Worm (Caenorhabditis elegans) whole organism, L4 larva: ENCODE measurements around the gene C02B8.6.
A peak's percentile ranks its signal among the peaks of the same experiment; 100 is the strongest.

Source experiments
- Y75B8A.6 ChIP-seq: fragments of 200-800 bp; sonication (Bioruptor generic); IDR thresholded peaks from 2 replicates; pipeline ENCODE4 v1.3.6; 2022; ENCODE audit warnings: missing genetic modification reagents, missing genetic modification characterization, missing compliant biosample characterization
- ama-1 ChIP-seq: fragments of 150-350 bp; optimal IDR thresholded peaks from 2 replicates; lab custom pipeline; 2014; ENCODE audit warnings: inconsistent platforms, mixed read lengths
- ces-1 ChIP-seq: fragments of 150-350 bp; sonication (generic microtip); optimal IDR thresholded peaks from 4 replicates; lab custom pipeline; 2014; ENCODE audit warnings: missing biosample characterization, missing genetic modification reagents, missing genetic modification characterization
- lsy-2 ChIP-seq, 2 experiments: fragments of 150-350 bp in 1 of 2; sonication (generic microtip) in 1 of 2; optimal IDR thresholded peaks; 2 replicates each; lab custom pipeline; 2014 to 2017; ENCODE audit warnings: missing biosample characterization in 2 of 2, missing genetic modification characterization in 2 of 2
- mdl-1 ChIP-seq, 2 experiments: fragments of 150-350 bp in 1 of 2; sonication (generic microtip) in 1 of 2; optimal IDR thresholded peaks; 2 replicates each; lab custom pipeline; 2014 to 2017; ENCODE audit warnings: missing biosample characterization in 2 of 2, missing genetic modification characterization in 2 of 2
- mep-1 ChIP-seq: fragments of 150-350 bp; sonication (generic microtip); optimal IDR thresholded peaks from 3 replicates; lab custom pipeline; 2014; ENCODE audit warnings: missing biosample characterization, missing genetic modification characterization
- nhr-28 ChIP-seq: fragments of 150-350 bp; optimal IDR thresholded peaks from 2 replicates; lab custom pipeline; 2014; ENCODE audit warnings: missing biosample characterization, missing genetic modification characterization
- rbr-2 ChIP-seq: sonication (generic microtip); optimal IDR thresholded peaks from 2 replicates; lab custom pipeline; 2016; ENCODE audit warnings: missing genotype, missing genetic modification characterization, missing compliant biosample characterization
- unc-39 ChIP-seq: sonication (generic microtip); optimal IDR thresholded peaks from 2 replicates; lab custom pipeline; 2017; ENCODE audit warnings: missing biosample characterization, missing genetic modification characterization
- unc-62 ChIP-seq, 3 experiments: fragments of 150-350 bp in 1 of 3; sonication (generic microtip); optimal IDR thresholded peaks in 2 of 3; peaks in 1 of 3; 1 replicate in 1 of 3; 2 replicates in 2 of 3; lab custom pipeline; 2014 to 2017; ENCODE audit warnings: missing biosample characterization in 3 of 3, missing genetic modification characterization in 3 of 3, missing genetic modification reagents in 3 of 3, missing genotype in 1 of 3
- zip-2 ChIP-seq: fragments of 150-350 bp; optimal IDR thresholded peaks from 2 replicates; lab custom pipeline; 2014; ENCODE audit warnings: missing biosample characterization, missing genetic modification characterization

ce11 chrX:8155969-8156368 lies 19.8 kb upstream of the C02B8.6 start:
- no peak for TF ChIP-seq mdl-1 (tag; optimal IDR thresholded peaks at IDR 0.05; lab: Kevin White, UChicago)
- no peak for TF ChIP-seq mep-1 (tag; lab: Kevin White, UChicago)
- no peak for TF ChIP-seq unc-39
- no peak for TF ChIP-seq ama-1 (lab: Kevin White, UChicago)
- TF ChIP-seq unc-62 (GFP tag; optimal IDR thresholded peaks at IDR 0.05 in 1 of 2; lab: Kevin White, UChicago), result peak in 1 of 2 experiments; percentile 54
- no peak for TF ChIP-seq unc-62 (tag; optimal IDR thresholded peaks at IDR 0.05; lab: Kevin White, UChicago)
- TF ChIP-seq Y75B8A.6, result 0 out of 2 replicates have a peak, but pooled peaks have one; percentile 61
- TF ChIP-seq lsy-2 (tag; optimal IDR thresholded peaks at IDR 0.05; lab: Kevin White, UChicago), result no peak
- TF ChIP-seq zip-2 (tag; lab: Kevin White, UChicago), result no peak
- no peak for TF ChIP-seq rbr-2 (tag; lab: Kevin White, UChicago)
- no peak for TF ChIP-seq nhr-28 (tag; lab: Kevin White, UChicago)
- TF ChIP-seq ces-1 (GFP tag; lab: Kevin White, UChicago), result no peak
